Worm (Caenorhabditis elegans): Measurements from ENCODE around the gene C39B5.10.

- TF ChIP-seq elt-2 (tag; optimal IDR thresholded peaks at IDR 0.05) (no peak), nhr-28 (tag; optimal IDR thresholded peaks at IDR 0.05) (no peak), ama-1 (optimal IDR thresholded peaks at IDR 0.05) (no peak), fos-1 (tag; optimal IDR thresholded peaks at IDR 0.05) (no peak), unc-62 (GFP tag; optimal IDR thresholded peaks at IDR 0.05) (no peak), ceh-9 (tag; optimal IDR thresholded peaks at IDR 0.05) (no peak), fkh-10 (GFP tag; optimal IDR thresholded peaks at IDR 0.05) (no peak), nhr-77 (tag; optimal IDR thresholded peaks at IDR 0.05) (no peak), pqm-1 (tag; optimal IDR thresholded peaks at IDR 0.05) (no peak), lin-39 (tag; optimal IDR thresholded peaks at IDR 0.05) (no peak), nhr-25 (tag; optimal IDR thresholded peaks at IDR 0.05) (no peak), mdl-1 (tag; optimal IDR thresholded peaks at IDR 0.05) (no peak), egl-5 (tag; optimal IDR thresholded peaks at IDR 0.05) (no peak), aly-2 (tag; optimal IDR thresholded peaks at IDR 0.05) (no peak)
Measured at ce11 chrIII:2219408-2219807, 20.0 kb downstream of the C39B5.10 start, which contains the start of gene fbxa-12.

Data from whole organism, L3 larva.